Fruit fly (Drosophila melanogaster): ENCODE results near the gene hop.

Gene hop

DNA sequence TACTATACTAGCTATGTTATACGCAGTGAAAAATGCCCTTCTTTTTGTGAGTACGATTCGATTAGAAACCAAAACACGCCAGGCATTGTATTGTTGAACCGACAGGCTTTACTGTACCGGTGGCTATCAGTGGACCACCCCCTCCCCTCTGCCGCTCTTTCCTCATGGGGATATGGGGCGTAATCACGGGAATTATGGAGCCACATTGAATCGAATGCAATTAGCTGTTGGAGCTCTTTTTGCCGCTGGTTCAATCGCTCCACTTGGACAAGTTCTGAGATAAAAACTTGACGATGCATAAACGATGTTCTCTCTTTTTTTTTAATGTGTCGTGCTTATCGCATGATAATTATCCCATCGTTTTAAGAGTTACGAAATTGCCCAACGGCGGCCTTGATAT is 25.7 kb downstream of the hop start:
- TF ChIP-seq CG32006 (GFP tag; optimal IDR thresholded peaks at IDR 0.05) (peak; percentile 11), svp (GFP tag) (peak; percentile 66), Eip78C (GFP tag) (peak; percentile 39), vri (GFP tag; optimal IDR thresholded peaks at IDR 0.05) (peak; percentile 69), CG6163 (GFP tag; IDR thresholded peaks at IDR 0.05) (0 out of 3 replicates have a peak, but pooled peaks have one; percentile 27), lz (GFP tag; optimal IDR thresholded peaks at IDR 0.05) (no peak)

DNA sequence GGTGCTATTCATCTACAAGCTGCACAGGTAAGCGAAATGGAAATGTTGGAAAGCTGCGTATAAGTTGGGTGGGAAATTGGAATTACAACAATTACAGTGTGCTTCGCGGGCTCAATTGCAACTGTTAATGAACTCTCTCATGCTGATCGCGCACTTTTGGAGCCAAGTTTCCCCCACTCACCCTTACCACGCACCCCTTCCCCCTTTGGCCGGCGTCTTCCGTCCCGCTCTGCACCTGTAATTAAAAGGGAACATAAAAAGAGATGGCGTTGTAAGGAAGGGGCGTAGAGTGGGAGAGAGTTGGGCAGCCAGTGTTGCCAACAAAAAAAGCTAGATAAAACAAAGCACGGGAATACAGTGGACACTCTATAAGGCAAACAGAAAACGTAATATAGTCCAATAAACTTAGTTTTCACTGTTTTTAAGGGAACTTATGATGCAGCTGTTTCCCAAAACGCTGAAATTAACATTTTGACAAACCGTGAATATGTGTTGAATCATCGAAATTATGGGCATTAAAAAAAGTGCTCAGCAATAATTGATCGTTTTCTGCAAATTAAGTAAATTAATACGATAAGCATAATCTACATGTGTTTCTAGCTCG is 27.1 kb downstream of the hop start:
- TF ChIP-seq CG3919 (GFP tag; optimal IDR thresholded peaks at IDR 0.05) (peak; percentile 52), eg (GFP tag; IDR thresholded peaks at IDR 0.05) (peak; percentile 53; the same call in 2 of the 3 replicates), Met (GFP tag; optimal IDR thresholded peaks at IDR 0.05) (peak; percentile 4), OdsH (GFP tag; optimal IDR thresholded peaks at IDR 0.05) (peak; percentile 35), CG15336 (GFP tag; IDR thresholded peaks at IDR 0.05) (peak; percentile 17; the same call in 1 of the 2 replicates), esn (GFP tag; optimal IDR thresholded peaks at IDR 0.05) (peak; percentile 28), CG10669 (GFP tag; optimal IDR thresholded peaks at IDR 0.05) (no peak), salr (GFP tag; optimal IDR thresholded peaks at IDR 0.05) (peak in 1 of 2 experiments; percentile 15), CG6163 (GFP tag; IDR thresholded peaks at IDR 0.05) (peak; percentile 35; the same call in 1 of the 3 replicates), Eip75B (GFP tag; optimal IDR thresholded peaks at IDR 0.05) (peak; percentile 17), achi (GFP tag; optimal IDR thresholded peaks at IDR 0.05) (peak; percentile 43), CG3032 (tag; optimal IDR thresholded peaks at IDR 0.05) (peak; percentile 22), CG9139 (GFP tag; optimal IDR thresholded peaks at IDR 0.05) (no peak), Hr39 (GFP tag; optimal IDR thresholded peaks at IDR 0.05) (peak; percentile 34), net (GFP tag; optimal IDR thresholded peaks at IDR 0.05) (no peak), CG31627 (GFP tag; optimal IDR thresholded peaks at IDR 0.05) (peak; percentile 29), CG6854 (GFP tag; optimal IDR thresholded peaks at IDR 0.05) (no peak), ss (GFP tag; optimal IDR thresholded peaks at IDR 0.05) (peak in 1 of 2 experiments; percentile 11), Hr4 (GFP tag; optimal IDR thresholded peaks at IDR 0.05) (peak; percentile 48), svp (GFP tag) (peak; percentile 74), pdm3 (GFP tag; optimal IDR thresholded peaks at IDR 0.05) (no peak), CG6808 (GFP tag; optimal IDR thresholded peaks at IDR 0.05) (no peak), Sox15 (GFP tag; optimal IDR thresholded peaks at IDR 0.05) (peak; percentile 5), topi (GFP tag; optimal IDR thresholded peaks at IDR 0.05) (peak; percentile 26), cyc (GFP tag; optimal IDR thresholded peaks at IDR 0.05) (no peak), Sox14 (GFP tag; optimal IDR thresholded peaks at IDR 0.05) (peak; percentile 4), Hr38 (GFP tag; optimal IDR thresholded peaks at IDR 0.05) (no peak), CG6792 (GFP tag; optimal IDR thresholded peaks at IDR 0.05) (peak; percentile 37), fd59A (GFP tag; optimal IDR thresholded peaks at IDR 0.05) (no peak), lz (GFP tag; optimal IDR thresholded peaks at IDR 0.05) (peak; percentile 17), CG10631 (GFP tag; optimal IDR thresholded peaks at IDR 0.05) (peak; percentile 14), Smox (GFP tag; optimal IDR thresholded peaks at IDR 0.05) (peak; percentile 33), CG32006 (GFP tag; optimal IDR thresholded peaks at IDR 0.05) (peak; percentile 53), CG8632 (GFP tag; optimal IDR thresholded peaks at IDR 0.05) (no peak), Eip93F (GFP tag; optimal IDR thresholded peaks at IDR 0.05) (no peak), Eip78C (GFP tag) (peak; percentile 63), CG11762 (GFP tag; optimal IDR thresholded peaks at IDR 0.05; ENCODE audit: insufficient read depth) (no peak), acj6 (GFP tag; optimal IDR thresholded peaks at IDR 0.05) (peak; percentile 39), Ets96B (tag; optimal IDR thresholded peaks at IDR 0.05) (peak; percentile 14)

Measured in whole organism, prepupa.